Fruit fly (Drosophila melanogaster): ENCODE results near the gene Rel.

The Rel gene

dm6 chr3R:9053021-9053420 lies 5.2 kb upstream of the Rel start (continued):
- no peak for TF ChIP-seq CG8290 (GFP tag; optimal IDR thresholded peaks at IDR 0.05)
- TF ChIP-seq CG8290 (tag; optimal IDR thresholded peaks at IDR 0.05), result peak in 1 of 2 experiments; percentile 93
- TF ChIP-seq dpn (GFP tag; optimal IDR thresholded peaks at IDR 0.05), result peak; percentile 55 to 69
- TF ChIP-seq ash1 (GFP tag; optimal IDR thresholded peaks at IDR 0.05), result peak; percentile 71
- TF ChIP-seq Deaf1 (tag; optimal IDR thresholded peaks at IDR 0.05), result peak; percentile 52
- peak; percentile 46 for TF ChIP-seq eyg (GFP tag; optimal IDR thresholded peaks at IDR 0.05)
- TF ChIP-seq CG10543 (GFP tag; optimal IDR thresholded peaks at IDR 0.05), result peak; percentile 91
- TF ChIP-seq Ada2b (GFP tag; IDR thresholded peaks at IDR 0.05), result no peak
- TF ChIP-seq CG1602 (GFP tag; optimal IDR thresholded peaks at IDR 0.05), result peak; percentile 7
- TF ChIP-seq zen2 (GFP tag; IDR thresholded peaks at IDR 0.05; ENCODE audit: partially characterized antibody), result no peak
- TF ChIP-seq HLH54F (GFP tag; optimal IDR thresholded peaks at IDR 0.05), result peak; percentile 51
- no peak for TF ChIP-seq CG14014 (GFP tag; IDR thresholded peaks at IDR 0.05)
- peak; percentile 51 for TF ChIP-seq sd (tag; optimal IDR thresholded peaks at IDR 0.05)
- TF ChIP-seq al (GFP tag; IDR thresholded peaks at IDR 0.05), result no peak
- peak; percentile 28 for TF ChIP-seq org-1 (GFP tag; optimal IDR thresholded peaks at IDR 0.05)
- TF ChIP-seq CG8089 (GFP tag; optimal IDR thresholded peaks at IDR 0.05), result peak; percentile 52
- TF ChIP-seq Bdp1 (GFP tag; optimal IDR thresholded peaks at IDR 0.05), result peak; percentile 3
- peak; percentile 65 for TF ChIP-seq yki (optimal IDR thresholded peaks at IDR 0.05)
- TF ChIP-seq CG7839 (tag; optimal IDR thresholded peaks at IDR 0.05), result peak; percentile 24
- TF ChIP-seq CG8765 (GFP tag; IDR thresholded peaks at IDR 0.05), result no peak
- TF ChIP-seq CG16863 (GFP tag; optimal IDR thresholded peaks at IDR 0.05), result peak; percentile 55
- TF ChIP-seq Fer3 (tag; optimal IDR thresholded peaks at IDR 0.05), result peak; percentile 52
- TF ChIP-seq btn (GFP tag; optimal IDR thresholded peaks at IDR 0.05), result peak; percentile 40
- no peak for TF ChIP-seq CG9797 (GFP tag; optimal IDR thresholded peaks at IDR 0.05)
- TF ChIP-seq croc (GFP tag; conservative IDR thresholded peaks at IDR 0.05), result no peak
- TF ChIP-seq maf-S (GFP tag; optimal IDR thresholded peaks at IDR 0.05), result peak; percentile 73
- TF ChIP-seq chif (GFP tag; optimal IDR thresholded peaks at IDR 0.05), result peak; percentile 8 to 31
- peak; percentile 92 for TF ChIP-seq HLHmδ (GFP tag; optimal IDR thresholded peaks at IDR 0.05)
- peak; percentile 91 for TF ChIP-seq CG12769 (tag; optimal IDR thresholded peaks at IDR 0.05)
- TF ChIP-seq Rx (GFP tag; IDR thresholded peaks at IDR 0.05), result no peak
- peak; percentile 8 for TF ChIP-seq CG11504 (tag; optimal IDR thresholded peaks at IDR 0.05)
- peak; percentile 50 for TF ChIP-seq CG12391 (tag; optimal IDR thresholded peaks at IDR 0.05)
- TF ChIP-seq CG12219 (GFP tag; optimal IDR thresholded peaks at IDR 0.05), result peak; percentile 50
- peak; percentile 21 for TF ChIP-seq Bteb2 (GFP tag; optimal IDR thresholded peaks at IDR 0.05)
- peak; percentile 46 for TF ChIP-seq da (GFP tag; optimal IDR thresholded peaks at IDR 0.05)
- peak; percentile 64 for TF ChIP-seq vfl (GFP tag; optimal IDR thresholded peaks at IDR 0.05)
- peak; percentile 10 for TF ChIP-seq az2 (GFP tag; optimal IDR thresholded peaks at IDR 0.05)
- peak; percentile 33 for TF ChIP-seq dmrt99B (tag; optimal IDR thresholded peaks at IDR 0.05)
- TF ChIP-seq pnt (GFP tag; optimal IDR thresholded peaks at IDR 0.05), result peak; percentile 57
- TF ChIP-seq ranshi (GFP tag; IDR thresholded peaks at IDR 0.05), result no peak
- TF ChIP-seq Med (GFP tag), result peak; percentile 97
- TF ChIP-seq CG18599 (GFP tag; optimal IDR thresholded peaks at IDR 0.05), result peak; percentile 90
- peak; percentile 7 for TF ChIP-seq Six4 (GFP tag; optimal IDR thresholded peaks at IDR 0.05)
- peak; percentile 28 for TF ChIP-seq Dad (GFP tag; optimal IDR thresholded peaks at IDR 0.05)
- peak; percentile 33 for TF ChIP-seq NC2α (GFP tag; optimal IDR thresholded peaks at IDR 0.05)
- peak; percentile 29 for TF ChIP-seq CG12236 (GFP tag; optimal IDR thresholded peaks at IDR 0.05)
- no peak for TF ChIP-seq CG17186 (GFP tag; optimal IDR thresholded peaks at IDR 0.05)
- TF ChIP-seq pan (optimal IDR thresholded peaks at IDR 0.05), result no peak
- TF ChIP-seq pan (GFP tag; optimal IDR thresholded peaks at IDR 0.05 in 1 of 2, IDR thresholded peaks at IDR 0.05 in 1 of 2), result no peak
- TF ChIP-seq CG13894 (tag; optimal IDR thresholded peaks at IDR 0.05), result peak; percentile 82
- no peak for TF ChIP-seq CG6689 (GFP tag; IDR thresholded peaks at IDR 0.05)
- TF ChIP-seq bsh (GFP tag; optimal IDR thresholded peaks at IDR 0.05), result peak; percentile 51 to 66
